Fruit fly (Drosophila melanogaster): ENCODE results near the gene Flad1.

dm6 chrX:12898569-12898968 is 4.7 kb downstream of the Flad1 start, which contains the start of gene CG32650:
- TF ChIP-seq OdsH (GFP tag; optimal IDR thresholded peaks at IDR 0.05) (no peak), Jra (GFP tag; optimal IDR thresholded peaks at IDR 0.05) (no peak)
